Worm (Caenorhabditis elegans): ENCODE results near the gene srx-86.

- TF ChIP-seq ama-1 (optimal IDR thresholded peaks at IDR 0.05) (no peak), ceh-36 (tag; optimal IDR thresholded peaks at IDR 0.05) (no peak), tbx-37 (GFP tag; conservative IDR thresholded peaks at IDR 0.05) (no peak), ceh-13 (GFP tag; optimal IDR thresholded peaks at IDR 0.05) (no peak), flt-1 (GFP tag; IDR thresholded peaks at IDR 0.05) (no peak), tbx-11 (GFP tag; IDR thresholded peaks at IDR 0.05) (no peak), aly-1 (tag; optimal IDR thresholded peaks at IDR 0.05) (no peak), hmg-4 (GFP tag; optimal IDR thresholded peaks at IDR 0.05) (no peak), tra-4 (tag; optimal IDR thresholded peaks at IDR 0.05) (no peak), sea-1 (GFP tag; conservative IDR thresholded peaks at IDR 0.05) (no peak)
Measured at ce11 chrV:11541284-11541683, 21.5 kb upstream of the srx-86 start.
